Worm (Caenorhabditis elegans) whole organism, young adult: ENCODE data around the gene F41C6.6.

Experiments used
- B0019.2 ChIP-seq: fragments of 200-800 bp; sonication (Bioruptor generic); conservative IDR thresholded peaks from 2 replicates; pipeline ENCODE4 v1.3.6; 2022; ENCODE audit warnings: missing genetic modification reagents, missing genetic modification characterization, missing compliant biosample characterization
- B0035.1 ChIP-seq: sonication (generic microtip); optimal IDR thresholded peaks from 2 replicates; lab custom pipeline; 2016; ENCODE audit warnings: missing genetic modification characterization, mild to moderate bottlenecking, missing compliant biosample characterization, missing genotype, missing genetic modification reagents
- B0336.3 ChIP-seq: fragments of 200-800 bp; sonication (Bioruptor generic); IDR thresholded peaks from 2 replicates; pipeline ENCODE4 v1.3.6; 2022; ENCODE audit warnings: missing genetic modification characterization, missing compliant biosample characterization
- F22D6.2 ChIP-seq: sonication (generic microtip); optimal IDR thresholded peaks from 2 replicates; lab custom pipeline; 2016; ENCODE audit warnings: mild to moderate bottlenecking, missing genetic modification characterization, missing compliant biosample characterization
- F23B12.7 ChIP-seq: sonication (generic microtip); optimal IDR thresholded peaks from 2 replicates; lab custom pipeline; 2017; ENCODE audit warnings: missing genetic modification characterization, mild to moderate bottlenecking, missing compliant biosample characterization, antibody characterized with exemption, moderate library complexity; ENCODE audit not compliant: insufficient read depth
- F33H1.4 ChIP-seq: fragments of 200-800 bp; sonication (Bioruptor generic); IDR thresholded peaks from 2 replicates; pipeline ENCODE4 v1.3.6; 2022; ENCODE audit warnings: missing genetic modification reagents, missing genetic modification characterization, missing compliant biosample characterization
- F49E8.2 ChIP-seq: sonication (generic microtip); optimal IDR thresholded peaks from 3 replicates; lab custom pipeline; 2017; ENCODE audit warnings: missing genetic modification characterization, mild to moderate bottlenecking, missing compliant biosample characterization, antibody characterized with exemption, moderate library complexity; ENCODE audit not compliant: insufficient read depth
- K11D2.4 ChIP-seq: fragments of 200-800 bp; sonication (Bioruptor generic); IDR thresholded peaks from 2 replicates; pipeline ENCODE4 v1.3.6; 2022; ENCODE audit warnings: missing genetic modification reagents, missing genetic modification characterization, missing compliant biosample characterization
- T07F8.4 ChIP-seq: sonication (generic microtip); optimal IDR thresholded peaks from 2 replicates; lab custom pipeline; 2016; ENCODE audit warnings: mild to moderate bottlenecking, missing genetic modification characterization, moderate library complexity, missing compliant biosample characterization
- Y56A3A.18 ChIP-seq: fragments of 200-800 bp; sonication (Bioruptor generic); IDR thresholded peaks from 2 replicates; pipeline ENCODE4 v1.3.6; 2022; ENCODE audit warnings: missing genetic modification reagents, missing genetic modification characterization, missing compliant biosample characterization
- akir-1 ChIP-seq: fragments of 200-800 bp; sonication (Bioruptor generic); optimal IDR thresholded peaks from 2 replicates; lab custom pipeline; 2018; ENCODE audit warnings: mild to moderate bottlenecking, missing genetic modification characterization, moderate library complexity, missing compliant biosample characterization
- aptf-2 ChIP-seq: fragments of 200-800 bp; sonication (Bioruptor generic); conservative IDR thresholded peaks from 2 replicates; pipeline ENCODE4 v1.3.6; 2022; ENCODE audit warnings: missing genetic modification reagents, missing genetic modification characterization, missing compliant biosample characterization
- atf-7 ChIP-seq: sonication (generic microtip); optimal IDR thresholded peaks from 2 replicates; lab custom pipeline; 2017; ENCODE audit warnings: mild to moderate bottlenecking, missing genetic modification characterization, missing compliant biosample characterization
- attf-6 ChIP-seq: fragments of 200-800 bp; sonication (Bioruptor generic); IDR thresholded peaks from 2 replicates; pipeline ENCODE4 v1.3.6; 2022; ENCODE audit warnings: missing genetic modification reagents, missing genetic modification characterization, missing compliant biosample characterization
- ceh-27 ChIP-seq: fragments of 200-800 bp; sonication (Bioruptor generic); optimal IDR thresholded peaks from 2 replicates; lab custom pipeline; 2018; ENCODE audit warnings: mild to moderate bottlenecking, missing genetic modification characterization, moderate library complexity, missing compliant biosample characterization
- ceh-58 ChIP-seq: fragments of 200-800 bp; sonication (Bioruptor generic); IDR thresholded peaks from 2 replicates; pipeline ENCODE4 v1.3.6; 2022; ENCODE audit warnings: missing genetic modification characterization, missing compliant biosample characterization
- die-1 ChIP-seq: sonication (generic microtip); optimal IDR thresholded peaks from 2 replicates; lab custom pipeline; 2016; ENCODE audit warnings: missing genotype, mild to moderate bottlenecking, missing genetic modification characterization, missing compliant biosample characterization
- ets-4 ChIP-seq: fragments of 200-800 bp; sonication (Bioruptor generic); optimal IDR thresholded peaks from 2 replicates; lab custom pipeline; 2018; ENCODE audit warnings: mild to moderate bottlenecking, missing genetic modification characterization, missing compliant biosample characterization
- him-1 ChIP-seq: sonication (generic microtip); optimal IDR thresholded peaks from 2 replicates; lab custom pipeline; 2016; ENCODE audit warnings: missing genotype, missing genetic modification reagents, missing genetic modification characterization, missing compliant biosample characterization
- hlh-12 ChIP-seq: sonication (generic microtip); optimal IDR thresholded peaks from 2 replicates; lab custom pipeline; 2016; ENCODE audit warnings: missing genetic modification characterization, missing compliant biosample characterization
- hrde-1 ChIP-seq: sonication (generic microtip); optimal IDR thresholded peaks from 2 replicates; lab custom pipeline; 2016; ENCODE audit warnings: missing genetic modification characterization, mild to moderate bottlenecking, missing compliant biosample characterization, moderate library complexity, missing genotype, missing genetic modification reagents, borderline replicate concordance
- hsf-1 ChIP-seq: fragments of 200-800 bp; sonication (Bioruptor generic); IDR thresholded peaks from 2 replicates; pipeline ENCODE4 v1.3.6; 2022; ENCODE audit warnings: missing genetic modification reagents, missing genetic modification characterization, missing compliant biosample characterization
- lin-26 ChIP-seq: fragments of 200-800 bp; sonication (Bioruptor generic); IDR thresholded peaks from 2 replicates; pipeline ENCODE4 v1.3.6; 2022; ENCODE audit warnings: missing genetic modification reagents, missing genetic modification characterization, missing compliant biosample characterization
- lin-35 ChIP-seq, 3 experiments: fragments of 150-350 bp in 2 of 3; sonication (generic microtip) in 1 of 3; optimal IDR thresholded peaks; 2 replicates each; lab custom pipeline; 2014 to 2018; ENCODE audit warnings: missing biosample characterization in 3 of 3, missing genetic modification characterization in 3 of 3, missing genetic modification reagents in 3 of 3
- lsy-27 ChIP-seq: sonication (generic microtip); optimal IDR thresholded peaks from 2 replicates; lab custom pipeline; 2017; ENCODE audit warnings: missing genetic modification characterization, mild to moderate bottlenecking, missing compliant biosample characterization, antibody characterized with exemption, missing genotype, borderline replicate concordance; ENCODE audit not compliant: insufficient read depth
- madf-6 ChIP-seq: fragments of 200-800 bp; sonication (Bioruptor generic); IDR thresholded peaks from 2 replicates; pipeline ENCODE4 v1.3.6; 2022; ENCODE audit warnings: missing genetic modification reagents, missing genetic modification characterization, missing compliant biosample characterization
- mcd-1 ChIP-seq: fragments of 200-800 bp; sonication (Bioruptor generic); IDR thresholded peaks from 2 replicates; pipeline ENCODE4 v1.3.6; 2022; ENCODE audit warnings: missing genetic modification reagents, missing genetic modification characterization, missing compliant biosample characterization
- mel-28 ChIP-seq: sonication (generic microtip); optimal IDR thresholded peaks from 2 replicates; lab custom pipeline; 2016; ENCODE audit warnings: borderline replicate concordance, mild to moderate bottlenecking, missing genetic modification characterization, missing compliant biosample characterization
- nfya-2 ChIP-seq: fragments of 200-800 bp; sonication (Bioruptor generic); IDR thresholded peaks from 2 replicates; pipeline ENCODE4 v1.3.6; 2022; ENCODE audit warnings: missing genetic modification reagents, missing genetic modification characterization, missing compliant biosample characterization
- nhr-80 ChIP-seq: sonication (generic microtip); optimal IDR thresholded peaks from 2 replicates; lab custom pipeline; 2016; ENCODE audit warnings: missing genetic modification characterization, missing compliant biosample characterization
- nhr-90 ChIP-seq: sonication (generic microtip); optimal IDR thresholded peaks from 2 replicates; lab custom pipeline; 2016; ENCODE audit warnings: missing genotype, mild to moderate bottlenecking, missing genetic modification characterization, missing compliant biosample characterization
- pha-4 ChIP-seq: fragments of 150-350 bp; sonication (generic microtip); optimal IDR thresholded peaks from 2 replicates; lab custom pipeline; 2014; ENCODE audit warnings: missing biosample characterization, missing genetic modification reagents, missing genetic modification characterization
- rec-8 ChIP-seq, 2 experiments: sonication (generic microtip); optimal IDR thresholded peaks; 2 replicates each; lab custom pipeline; 2016; ENCODE audit warnings: mild to moderate bottlenecking in 2 of 2, missing genetic modification characterization in 2 of 2, missing genetic modification reagents in 2 of 2, missing genotype in 2 of 2, missing biosample characterization in 1 of 2, missing compliant biosample characterization in 1 of 2, moderate library complexity in 1 of 2
- repo-1 ChIP-seq: sonication (generic microtip); optimal IDR thresholded peaks from 2 replicates; lab custom pipeline; 2017; ENCODE audit warnings: mild to moderate bottlenecking, missing genetic modification characterization, missing compliant biosample characterization
- rpc-1 ChIP-seq, 2 experiments: fragments of 150-350 bp in 1 of 2; sonication (generic microtip) in 1 of 2; optimal IDR thresholded peaks; 2 replicates each; lab custom pipeline; 2014 to 2018; ENCODE audit warnings: missing biosample characterization in 1 of 2, missing genetic modification characterization in 1 of 2, missing genetic modification reagents in 1 of 2, missing genotype in 1 of 2
- snpc-3.4 ChIP-seq: sonication (generic microtip); optimal IDR thresholded peaks from 2 replicates; lab custom pipeline; 2017; ENCODE audit warnings: missing genetic modification characterization, mild to moderate bottlenecking, missing compliant biosample characterization, antibody characterized with exemption, moderate library complexity, missing genotype, missing genetic modification reagents
- snpc-4 ChIP-seq, 5 experiments: fragments of 150-350 bp in 1 of 5; sonication (generic microtip) in 4 of 5; optimal IDR thresholded peaks; 2 replicates each; lab custom pipeline; 2014 to 2018; ENCODE audit warnings: missing genetic modification characterization in 5 of 5, missing biosample characterization in 3 of 5, antibody characterized with exemption in 2 of 5, mild to moderate bottlenecking in 2 of 5, missing compliant biosample characterization in 2 of 5, missing genotype in 2 of 5, moderate library complexity in 2 of 5, missing genetic modification reagents in 1 of 5
- tbx-9 ChIP-seq: sonication (generic microtip); optimal IDR thresholded peaks from 2 replicates; lab custom pipeline; 2016; ENCODE audit warnings: borderline replicate concordance, missing genetic modification characterization, inconsistent platforms, missing compliant biosample characterization
- unc-62 ChIP-seq: fragments of 150-350 bp; optimal IDR thresholded peaks from 2 replicates; lab custom pipeline; 2014; ENCODE audit warnings: missing biosample characterization, missing genetic modification reagents, missing genetic modification characterization
- xnd-1 ChIP-seq: sonication (generic microtip); optimal IDR thresholded peaks from 2 replicates; lab custom pipeline; 2016; ENCODE audit warnings: missing genotype, missing genetic modification reagents, missing genetic modification characterization, missing compliant biosample characterization
- zfh-2 ChIP-seq: fragments of 200-800 bp; sonication (Bioruptor generic); conservative IDR thresholded peaks from 2 replicates; pipeline ENCODE4 v1.3.6; 2022; ENCODE audit warnings: missing genetic modification reagents, missing genetic modification characterization, missing compliant biosample characterization
- ztf-28 ChIP-seq: fragments of 200-800 bp; sonication (Bioruptor generic); IDR thresholded peaks from 2 replicates; pipeline ENCODE4 v1.3.6; 2022; ENCODE audit warnings: missing genetic modification reagents, missing genetic modification characterization, missing compliant biosample characterization
- ztf-6 ChIP-seq: fragments of 200-800 bp; sonication (Bioruptor generic); IDR thresholded peaks from 2 replicates; pipeline ENCODE4 v1.3.6; 2022; ENCODE audit warnings: missing genetic modification reagents, missing genetic modification characterization, missing compliant biosample characterization

F41C6.6 gene

ce11 chrX:6915279-6915678 lies 33.6 kb upstream of the F41C6.6 start:
- TF ChIP-seq mel-28 (tag; lab: Kevin White, UChicago), result no peak

ce11 chrX:6913989-6914388 lies 32.3 kb upstream of the F41C6.6 start, which contains the start of gene nhx-4:
TSS of gene nhx-4 (plus strand) at chrX:6914289.
- TF ChIP-seq unc-62 (GFP tag; lab: Kevin White, UChicago), result no peak
- TF ChIP-seq him-1 (tag; lab: Kevin White, UChicago), result no peak
- TF ChIP-seq zfh-2, result no peak
- TF ChIP-seq lin-35 (GFP tag; optimal IDR thresholded peaks at IDR 0.05; lab: Kevin White, UChicago), result no peak
- TF ChIP-seq tbx-9 (tag; lab: Kevin White, UChicago), result no peak
- TF ChIP-seq madf-6 (GFP tag; lab: Robert Waterston, UW), result no peak
- TF ChIP-seq lin-26 (GFP tag; lab: Robert Waterston, UW), result no peak
- no peak for TF ChIP-seq Y56A3A.18 (GFP tag; lab: Robert Waterston, UW)
- TF ChIP-seq hrde-1 (tag; lab: Kevin White, UChicago), result no peak
- TF ChIP-seq hlh-12, result no peak
- no peak for TF ChIP-seq xnd-1 (tag; lab: Kevin White, UChicago)
- no peak for TF ChIP-seq lsy-27 (tag; lab: Kevin White, UChicago)
- TF ChIP-seq nhr-90 (tag; lab: Kevin White, UChicago), result no peak
- no peak for TF ChIP-seq ztf-6 (GFP tag; lab: Robert Waterston, UW)
- TF ChIP-seq F22D6.2 (tag; lab: Kevin White, UChicago), result no peak
- no peak for TF ChIP-seq die-1 (tag; lab: Kevin White, UChicago)

ce11 chrX:6905581-6905980 lies 23.9 kb upstream of the F41C6.6 start:
- TF ChIP-seq snpc-3.4 (tag; lab: Kevin White, UChicago), result no peak
- TF ChIP-seq B0336.3 (GFP tag; lab: Robert Waterston, UW), result no peak
- TF ChIP-seq ets-4, result peak; percentile 13
- no peak for TF ChIP-seq B0035.1 (tag; lab: Kevin White, UChicago)
- no peak for TF ChIP-seq rec-8 (tag; optimal IDR thresholded peaks at IDR 0.05; lab: Kevin White, UChicago)
- no peak for TF ChIP-seq die-1 (tag; lab: Kevin White, UChicago)
- TF ChIP-seq nhr-90 (tag; lab: Kevin White, UChicago), result no peak
- TF ChIP-seq K11D2.4 (GFP tag; lab: Robert Waterston, UW), result no peak
- TF ChIP-seq ceh-58, result no peak
- no peak for TF ChIP-seq ztf-28 (GFP tag; lab: Robert Waterston, UW)
- TF ChIP-seq him-1 (tag; lab: Kevin White, UChicago), result no peak
- TF ChIP-seq T07F8.4 (tag; lab: Kevin White, UChicago), result no peak
- no peak for TF ChIP-seq F49E8.2 (tag; lab: Kevin White, UChicago)
- TF ChIP-seq rpc-1 (optimal IDR thresholded peaks at IDR 0.05; lab: Kevin White, UChicago), result no peak
- no peak for TF ChIP-seq rpc-1 (tag; optimal IDR thresholded peaks at IDR 0.05; lab: Kevin White, UChicago)
- no peak for TF ChIP-seq ceh-27
- peak; percentile 24 for TF ChIP-seq unc-62 (GFP tag; lab: Kevin White, UChicago)
- no peak for TF ChIP-seq attf-6 (GFP tag; lab: Robert Waterston, UW)
- no peak for TF ChIP-seq hsf-1 (GFP tag; lab: Robert Waterston, UW)
- no peak for TF ChIP-seq mel-28 (tag; lab: Kevin White, UChicago)
- TF ChIP-seq atf-7 (tag; lab: Kevin White, UChicago), result peak; percentile 46
- TF ChIP-seq madf-6 (GFP tag; lab: Robert Waterston, UW), result no peak
- no peak for TF ChIP-seq B0019.2 (GFP tag; lab: Robert Waterston, UW)
- no peak for TF ChIP-seq nfya-2
- peak; percentile 83 for TF ChIP-seq nhr-80 (tag; lab: Kevin White, UChicago)
- TF ChIP-seq akir-1 (GFP tag; lab: Kevin White, UChicago), result no peak
- no peak for TF ChIP-seq aptf-2 (GFP tag; lab: Robert Waterston, UW)
- no peak for TF ChIP-seq F33H1.4 (GFP tag; lab: Robert Waterston, UW)
- no peak for TF ChIP-seq snpc-4 (GFP tag; optimal IDR thresholded peaks at IDR 0.05; lab: Kevin White, UChicago)
- TF ChIP-seq snpc-4 (tag; optimal IDR thresholded peaks at IDR 0.05; lab: Kevin White, UChicago), result no peak
- no peak for TF ChIP-seq mcd-1
- TF ChIP-seq F23B12.7, result no peak
- TF ChIP-seq repo-1 (tag; lab: Kevin White, UChicago), result no peak
- TF ChIP-seq pha-4 (tag; lab: Kevin White, UChicago), result peak; percentile 22
